Fruit fly (Drosophila melanogaster) whole organism, adult: ENCODE measurements around the gene TRAM.

Experiments used
- CG11617 ChIP-seq: fragments of 200-800 bp; sonication (Bioruptor generic); optimal IDR thresholded peaks from 2 replicates; lab custom pipeline; 2017; ENCODE audit warnings: mild to moderate bottlenecking, missing biosample characterization, missing genetic modification reagents, missing genetic modification characterization
- CG12768 ChIP-seq: fragments of 200-800 bp; sonication (Bioruptor generic); optimal IDR thresholded peaks from 2 replicates; lab custom pipeline; 2017; ENCODE audit warnings: missing biosample characterization, missing genetic modification characterization, mild to moderate bottlenecking, moderate library complexity, missing genetic modification reagents
- CG14711 ChIP-seq: fragments of 200-800 bp; sonication (Bioruptor generic); optimal IDR thresholded peaks from 2 replicates; lab custom pipeline; 2018; ENCODE audit warnings: missing biosample characterization, mild to moderate bottlenecking, missing genetic modification characterization, moderate library complexity
- CG1620 ChIP-seq: fragments of 200-800 bp; sonication (Bioruptor generic); optimal IDR thresholded peaks from 2 replicates; lab custom pipeline; 2016; ENCODE audit warnings: missing biosample characterization, missing genetic modification characterization
- CG33017 ChIP-seq: fragments of 200-800 bp; sonication (Bioruptor generic); optimal IDR thresholded peaks from 2 replicates; lab custom pipeline; 2018; ENCODE audit warnings: missing biosample characterization, mild to moderate bottlenecking, missing genetic modification characterization, moderate library complexity
- CG5204 ChIP-seq: fragments of 200-800 bp; sonication (Bioruptor generic); optimal IDR thresholded peaks from 2 replicates; lab custom pipeline; 2016; ENCODE audit warnings: missing biosample characterization, missing genetic modification characterization
- CG7045 ChIP-seq: fragments of 200-800 bp; sonication (Bioruptor generic); optimal IDR thresholded peaks from 2 replicates; lab custom pipeline; 2017; ENCODE audit warnings: missing biosample characterization, mild to moderate bottlenecking, missing genetic modification characterization
- CG7101 ChIP-seq: fragments of 200-800 bp; sonication (Bioruptor generic); optimal IDR thresholded peaks from 2 replicates; lab custom pipeline; 2018; ENCODE audit warnings: missing biosample characterization, mild to moderate bottlenecking, missing genetic modification characterization, moderate library complexity
- Clk ChIP-seq: fragments of 200-800 bp; sonication (Bioruptor generic); optimal IDR thresholded peaks from 2 replicates; lab custom pipeline; 2017; ENCODE audit warnings: missing biosample characterization, missing genetic modification characterization
- Crg-1 ChIP-seq: fragments of 200-800 bp; sonication (Bioruptor generic); optimal IDR thresholded peaks from 2 replicates; lab custom pipeline; 2016; ENCODE audit warnings: missing biosample characterization, missing genetic modification characterization
- Hr96 ChIP-seq: fragments of 200-800 bp; sonication (Bioruptor generic); optimal IDR thresholded peaks from 2 replicates; lab custom pipeline; 2016; ENCODE audit warnings: missing biosample characterization, missing genetic modification characterization
- Mnt ChIP-seq: fragments of 200-800 bp; sonication (Bioruptor generic); optimal IDR thresholded peaks from 2 replicates; lab custom pipeline; 2016; ENCODE audit warnings: missing biosample characterization, mild to moderate bottlenecking, missing genetic modification characterization
- bab1 ChIP-seq: fragments of 200-800 bp; sonication (Bioruptor generic); optimal IDR thresholded peaks from 3 replicates; lab custom pipeline; 2019; ENCODE audit warnings: missing biosample characterization, mild to moderate bottlenecking, missing genetic modification characterization, moderate library complexity
- cic ChIP-seq: fragments of 200-800 bp; sonication (Bioruptor generic); optimal IDR thresholded peaks from 2 replicates; lab custom pipeline; 2017; ENCODE audit warnings: missing biosample characterization, mild to moderate bottlenecking, missing genetic modification characterization, moderate library complexity
- cnc ChIP-seq, 2 experiments: fragments of >200 bp; optimal IDR thresholded peaks; 2 replicates each; lab custom pipeline; 2017
- kay ChIP-seq: fragments of 200-800 bp; sonication (Bioruptor generic); peaks from one replicate; lab custom pipeline; 2016; ENCODE audit warnings: missing biosample characterization, missing genetic modification characterization, borderline replicate concordance
- ovo ChIP-seq: fragments of 200-800 bp; sonication (Bioruptor generic); optimal IDR thresholded peaks from 2 replicates; lab custom pipeline; 2016; ENCODE audit warnings: missing biosample characterization, missing genetic modification characterization
- pad ChIP-seq: fragments of 200-800 bp; sonication (Bioruptor generic); optimal IDR thresholded peaks from 3 replicates; lab custom pipeline; 2017; ENCODE audit warnings: missing biosample characterization, missing genetic modification characterization, mild to moderate bottlenecking, moderate library complexity, missing genetic modification reagents
- tj ChIP-seq: fragments of 200-800 bp; sonication (Bioruptor generic); optimal IDR thresholded peaks from 3 replicates; lab custom pipeline; 2017; ENCODE audit warnings: missing biosample characterization, mild to moderate bottlenecking, missing genetic modification characterization, moderate library complexity
- toe ChIP-seq: fragments of 200-800 bp; sonication (Bioruptor generic); optimal IDR thresholded peaks from 2 replicates; lab custom pipeline; 2016; ENCODE audit warnings: missing biosample characterization, missing genetic modification characterization

Gene TRAM

dm6 chrX:908763-909497 lies 26.1 kb upstream of the TRAM start:
- TF ChIP-seq kay (GFP tag; lab: Kevin White, UChicago) (peak; percentile 46), CG11617 (GFP tag; lab: Kevin White, UChicago) (no peak), CG12768 (GFP tag; lab: Kevin White, UChicago) (peak; percentile 0), pad (GFP tag; lab: Kevin White, UChicago) (peak; percentile 23), bab1 (GFP tag; lab: Kevin White, UChicago) (peak; percentile 7), CG33017 (tag; lab: Kevin White, UChicago) (no peak), ovo (GFP tag; lab: Kevin White, UChicago) (peak; percentile 32)

DNA sequence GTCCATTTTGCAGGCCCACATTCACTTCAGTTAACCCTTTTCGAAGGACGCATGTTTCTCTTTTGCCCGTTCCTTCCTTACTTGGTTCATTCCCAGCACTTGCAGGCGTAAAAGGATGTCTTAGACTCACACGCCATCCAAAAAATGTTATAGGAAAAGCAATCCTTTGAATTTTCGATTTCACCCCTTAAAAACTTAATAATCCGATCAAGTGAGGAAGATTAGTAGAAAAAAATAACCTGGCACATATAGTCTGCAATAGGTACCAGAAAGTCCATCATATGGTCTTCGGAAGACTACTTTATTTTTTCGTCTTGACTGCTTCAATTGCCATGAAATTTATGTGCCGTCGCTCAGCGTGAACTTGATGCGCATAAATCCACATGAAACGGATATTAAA lies 13.7 kb upstream of the TRAM start:
- TF ChIP-seq kay (GFP tag; lab: Kevin White, UChicago) (no peak), CG11617 (GFP tag; lab: Kevin White, UChicago) (no peak), toe (no peak), Clk (GFP tag; lab: Kevin White, UChicago) (no peak), bab1 (GFP tag; lab: Kevin White, UChicago) (no peak), CG7101 (tag; lab: Kevin White, UChicago) (no peak), Hr96 (GFP tag; lab: Kevin White, UChicago) (no peak), CG7045 (GFP tag; lab: Kevin White, UChicago) (no peak), Crg-1 (GFP tag; lab: Kevin White, UChicago) (no peak), pad (GFP tag; lab: Kevin White, UChicago) (no peak), tj (GFP tag; lab: Kevin White, UChicago) (no peak), CG12768 (GFP tag; lab: Kevin White, UChicago) (no peak), CG14711 (tag; lab: Kevin White, UChicago) (no peak), CG5204 (GFP tag; lab: Kevin White, UChicago) (no peak), cnc (optimal IDR thresholded peaks at IDR 0.05; lab: Kevin White, UChicago) (no peak)

- no peak for TF ChIP-seq toe
- TF ChIP-seq ovo (GFP tag; lab: Kevin White, UChicago) = peak; percentile 94
Measured at dm6 chrX:927209-927862, 7.7 kb upstream of the TRAM start, which contains the start of gene Lztr1. TSS of gene Lztr1 (minus strand) at chrX:927582.

DNA sequence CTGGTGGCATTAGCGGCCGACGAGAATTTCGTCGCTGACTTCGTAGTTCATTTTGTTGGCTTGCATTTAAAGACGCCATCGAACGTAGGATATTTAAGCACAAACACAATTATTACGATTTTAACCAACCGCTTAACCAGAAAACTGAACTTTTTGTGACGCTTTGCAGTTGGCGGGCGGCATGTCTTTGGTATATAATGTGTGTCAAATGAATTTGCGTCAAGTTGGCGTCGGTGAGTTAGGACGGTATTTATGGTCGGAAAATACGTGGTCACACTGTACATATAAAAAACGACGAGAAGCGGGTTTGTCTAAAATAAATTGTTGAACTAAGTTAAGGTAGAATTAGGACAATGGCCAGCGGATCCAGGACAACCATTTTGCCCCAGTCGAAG lies 7.2 kb upstream of the TRAM start, which contains the start of the genes CG43867 and MED22:
Gene CG43867 (minus strand): TSS at position 113 of the 395 bp plus-strand sequence.
Gene MED22 (plus strand): TSS at position 277 of the 395 bp plus-strand sequence.
- TF ChIP-seq CG1620 = no peak
- TF ChIP-seq Crg-1 (GFP tag; lab: Kevin White, UChicago) = no peak
- TF ChIP-seq pad (GFP tag; lab: Kevin White, UChicago) = no peak

dm6 chrX:930048-930800 lies 4.8 kb upstream of the TRAM start, which contains the start of gene CG3708:
TSS of gene CG3708 (minus strand) at chrX:930098.
- TF ChIP-seq CG1620 = no peak
- TF ChIP-seq cnc (optimal IDR thresholded peaks at IDR 0.05; lab: Kevin White, UChicago) = no peak
- no peak for TF ChIP-seq CG5204 (GFP tag; lab: Kevin White, UChicago)
- no peak for TF ChIP-seq Hr96 (GFP tag; lab: Kevin White, UChicago)
- TF ChIP-seq Mnt (GFP tag; lab: Kevin White, UChicago) = no peak
- TF ChIP-seq Clk (GFP tag; lab: Kevin White, UChicago) = no peak
- TF ChIP-seq toe = no peak
- TF ChIP-seq CG7045 (GFP tag; lab: Kevin White, UChicago) = no peak
- TF ChIP-seq CG33017 (tag; lab: Kevin White, UChicago) = no peak
- TF ChIP-seq ovo (GFP tag; lab: Kevin White, UChicago) = no peak
- TF ChIP-seq CG14711 (tag; lab: Kevin White, UChicago) = no peak
- no peak for TF ChIP-seq cic
- TF ChIP-seq CG12768 (GFP tag; lab: Kevin White, UChicago) = no peak
- TF ChIP-seq CG11617 (GFP tag; lab: Kevin White, UChicago) = no peak
- TF ChIP-seq Crg-1 (GFP tag; lab: Kevin White, UChicago) = no peak
- TF ChIP-seq bab1 (GFP tag; lab: Kevin White, UChicago) = no peak
- no peak for TF ChIP-seq CG7101 (tag; lab: Kevin White, UChicago)
- TF ChIP-seq kay (GFP tag; lab: Kevin White, UChicago) = no peak
- no peak for TF ChIP-seq tj (GFP tag; lab: Kevin White, UChicago)
- no peak for TF ChIP-seq pad (GFP tag; lab: Kevin White, UChicago)

dm6 chrX:932166-932565 lies 2.9 kb upstream of the TRAM start, which contains the start of the genes CG32815 and CG3706:
TSS of gene CG32815 (plus strand) at chrX:932466.
TSS of gene CG3706 (minus strand) at chrX:932475.
- TF ChIP-seq bab1 (GFP tag; lab: Kevin White, UChicago) (no peak), Clk (GFP tag; lab: Kevin White, UChicago) (no peak)
